Fruit fly (Drosophila melanogaster) whole organism, embryonic: ENCODE results near the gene Cipc.
A peak's percentile ranks its signal among the peaks of the same experiment; 100 is the strongest.

Experiments
- Atf-2 ChIP-seq: fragments of 200-800 bp; sonication (Bioruptor generic); optimal IDR thresholded peaks from 2 replicates; lab custom pipeline; 2016; ENCODE audit warnings: missing biosample characterization, missing genetic modification characterization
- Bteb2 ChIP-seq: fragments of 200-800 bp; sonication (Bioruptor generic); optimal IDR thresholded peaks from 2 replicates; lab custom pipeline; 2016; ENCODE audit warnings: missing biosample characterization, missing genetic modification characterization
- CG10209 ChIP-seq: fragments of 200-800 bp; sonication (Bioruptor generic); optimal IDR thresholded peaks from 3 replicates; lab custom pipeline; 2017; ENCODE audit warnings: missing biosample characterization, mild to moderate bottlenecking, missing genetic modification characterization, missing genetic modification reagents
- CG11456 ChIP-seq: fragments of 200-800 bp; sonication (Bioruptor generic); IDR thresholded peaks from 3 replicates; pipeline ENCODE4 v1.3.6; 2022; ENCODE audit warnings: missing biosample characterization, missing genetic modification characterization
- CG1233 ChIP-seq: fragments of 200-800 bp; sonication (Bioruptor generic); optimal IDR thresholded peaks from 4 replicates; lab custom pipeline; 2018; ENCODE audit warnings: missing biosample characterization, mild to moderate bottlenecking, missing genetic modification characterization
- CG14014 ChIP-seq: fragments of 200-800 bp; sonication (Bioruptor generic); IDR thresholded peaks from 2 replicates; pipeline ENCODE4 v1.3.6; 2022; ENCODE audit warnings: missing biosample characterization, missing genetic modification characterization
- CG14441 ChIP-seq: fragments of 200-800 bp; sonication (Bioruptor generic); IDR thresholded peaks from 2 replicates; pipeline ENCODE4 v1.3.6; 2022; ENCODE audit warnings: missing biosample characterization, missing genetic modification characterization
- CG17361 ChIP-seq: fragments of 200-800 bp; sonication (Bioruptor generic); IDR thresholded peaks from 3 replicates; pipeline ENCODE4 v1.3.6; 2022; ENCODE audit warnings: missing biosample characterization, missing genetic modification characterization
- CG32772 ChIP-seq: fragments of 200-800 bp; sonication (Bioruptor generic); IDR thresholded peaks from 2 replicates; pipeline ENCODE4 v1.3.6; 2022; ENCODE audit warnings: missing biosample characterization, missing genetic modification characterization
- CG3281 ChIP-seq: fragments of 200-800 bp; sonication (Bioruptor generic); optimal IDR thresholded peaks from 3 replicates; lab custom pipeline; 2017; ENCODE audit warnings: missing biosample characterization, mild to moderate bottlenecking, missing genetic modification characterization
- CG3847 ChIP-seq: fragments of 200-800 bp; sonication (Bioruptor generic); IDR thresholded peaks from 2 replicates; pipeline ENCODE4 v1.3.6; 2022; ENCODE audit warnings: missing biosample characterization, missing genetic modification characterization
- CG4360 ChIP-seq: fragments of 200-800 bp; sonication (Bioruptor generic); IDR thresholded peaks from 2 replicates; pipeline ENCODE4 v1.3.6; 2022; ENCODE audit warnings: missing biosample characterization, missing genetic modification characterization
- CG4730 ChIP-seq: fragments of 200-800 bp; sonication (Bioruptor generic); IDR thresholded peaks from 2 replicates; pipeline ENCODE4 v1.3.6; 2022; ENCODE audit warnings: missing biosample characterization, missing genetic modification characterization
- CG4820 ChIP-seq: fragments of 200-800 bp; sonication (Bioruptor generic); optimal IDR thresholded peaks from 3 replicates; lab custom pipeline; 2016; ENCODE audit warnings: missing biosample characterization, missing genetic modification characterization
- CG6765 ChIP-seq: fragments of 200-800 bp; sonication (Bioruptor generic); optimal IDR thresholded peaks from 3 replicates; lab custom pipeline; 2017; ENCODE audit warnings: missing biosample characterization, mild to moderate bottlenecking, missing genetic modification characterization
- CG8765 ChIP-seq: fragments of 200-800 bp; sonication (Bioruptor generic); IDR thresholded peaks from 2 replicates; pipeline ENCODE4 v1.3.6; 2022; ENCODE audit warnings: missing biosample characterization, missing genetic modification characterization
- CG9437 ChIP-seq: fragments of 200-800 bp; sonication (Bioruptor generic); optimal IDR thresholded peaks from 2 replicates; lab custom pipeline; 2018; ENCODE audit warnings: missing biosample characterization, mild to moderate bottlenecking, missing genetic modification characterization
- Dad ChIP-seq: fragments of 200-800 bp; sonication (Bioruptor generic); optimal IDR thresholded peaks from 3 replicates; lab custom pipeline; 2016; ENCODE audit warnings: missing biosample characterization, missing genetic modification characterization
- Fer2 ChIP-seq: fragments of 200-800 bp; sonication (Bioruptor generic); optimal IDR thresholded peaks from 2 replicates; lab custom pipeline; 2018; ENCODE audit warnings: missing biosample characterization, mild to moderate bottlenecking, missing genetic modification characterization, moderate library complexity
- Hr78 ChIP-seq, 2 experiments: fragments of 200-800 bp in 1 of 2; fragments of >200 bp in 1 of 2; sonication (Bioruptor generic) in 1 of 2; optimal IDR thresholded peaks; 2 replicates each; lab custom pipeline; 2017 to 2019; ENCODE audit warnings: missing biosample characterization in 2 of 2, missing genetic modification characterization in 2 of 2, mild to moderate bottlenecking in 1 of 2, moderate library complexity in 1 of 2
- Kr ChIP-seq: fragments of 200-800 bp; sonication (Bioruptor generic); optimal IDR thresholded peaks from 2 replicates; lab custom pipeline; 2017; ENCODE audit warnings: missing biosample characterization, mild to moderate bottlenecking, missing genetic modification characterization
- Nf-YB ChIP-seq: fragments of 200-800 bp; sonication (Bioruptor generic); optimal IDR thresholded peaks from 3 replicates; lab custom pipeline; 2019; ENCODE audit warnings: missing biosample characterization, mild to moderate bottlenecking, missing genetic modification characterization, moderate library complexity
- Nf-YC ChIP-seq: fragments of 200-800 bp; optimal IDR thresholded peaks from 3 replicates; lab custom pipeline; 2019; ENCODE audit warnings: missing biosample characterization, mild to moderate bottlenecking, missing genetic modification characterization, moderate library complexity
- NfI ChIP-seq: fragments of 200-800 bp; sonication (Bioruptor generic); optimal IDR thresholded peaks from 3 replicates; lab custom pipeline; 2018; ENCODE audit warnings: missing biosample characterization, mild to moderate bottlenecking, missing genetic modification characterization, moderate library complexity
- Optix ChIP-seq: fragments of 200-800 bp; sonication (Bioruptor generic); IDR thresholded peaks from 3 replicates; pipeline ENCODE4 v1.3.6; 2022; ENCODE audit warnings: missing biosample characterization, missing genetic modification characterization
- Ptx1 ChIP-seq: fragments of 200-800 bp; sonication (Bioruptor generic); IDR thresholded peaks from 2 replicates; pipeline ENCODE4 v1.3.6; 2022; ENCODE audit warnings: missing biosample characterization, missing genetic modification characterization
- ase ChIP-seq: fragments of 200-800 bp; sonication (Bioruptor generic); IDR thresholded peaks from 3 replicates; pipeline ENCODE4 v1.3.6; 2022; ENCODE audit warnings: missing biosample characterization, missing genetic modification characterization
- fd96Cb ChIP-seq: fragments of 200-800 bp; sonication (Bioruptor generic); optimal IDR thresholded peaks from 2 replicates; lab custom pipeline; 2018; ENCODE audit warnings: missing biosample characterization, mild to moderate bottlenecking, missing genetic modification characterization, moderate library complexity
- gcm2 ChIP-seq: fragments of 200-800 bp; sonication (Bioruptor generic); optimal IDR thresholded peaks from 2 replicates; lab custom pipeline; 2016; ENCODE audit warnings: missing biosample characterization, missing genetic modification characterization
- gsb ChIP-seq: fragments of 200-800 bp; sonication (Bioruptor generic); IDR thresholded peaks from 2 replicates; pipeline ENCODE4 v1.3.6; 2022; ENCODE audit warnings: missing biosample characterization, missing genetic modification characterization
- gsb-n ChIP-seq: fragments of 200-800 bp; sonication (Bioruptor generic); optimal IDR thresholded peaks from 3 replicates; lab custom pipeline; 2018; ENCODE audit warnings: missing biosample characterization, mild to moderate bottlenecking, missing genetic modification characterization
- gt ChIP-seq: fragments of 200-800 bp; sonication (Bioruptor generic); IDR thresholded peaks from 2 replicates; pipeline ENCODE4 v1.3.6; 2022; ENCODE audit warnings: missing biosample characterization, missing genetic modification characterization
- h ChIP-seq: fragments of >200 bp; optimal IDR thresholded peaks from 2 replicates; lab custom pipeline; 2017
- ham ChIP-seq: fragments of 200-800 bp; sonication (Bioruptor generic); IDR thresholded peaks from 2 replicates; pipeline ENCODE4 v1.3.6; 2022; ENCODE audit warnings: missing biosample characterization, missing genetic modification characterization
- jing ChIP-seq: fragments of 200-800 bp; sonication (Bioruptor generic); optimal IDR thresholded peaks from 2 replicates; lab custom pipeline; 2018; ENCODE audit warnings: missing biosample characterization, mild to moderate bottlenecking, missing genetic modification characterization
- lmd ChIP-seq: fragments of 200-800 bp; sonication (Bioruptor generic); IDR thresholded peaks from 2 replicates; pipeline ENCODE4 v1.3.6; 2022; ENCODE audit warnings: missing biosample characterization, missing genetic modification characterization
- mam ChIP-seq: fragments of 200-800 bp; sonication (Bioruptor generic); optimal IDR thresholded peaks from 3 replicates; lab custom pipeline; 2016; ENCODE audit warnings: missing biosample characterization, missing genetic modification characterization
- nmo ChIP-seq: fragments of 200-800 bp; sonication (Bioruptor generic); optimal IDR thresholded peaks from 2 replicates; lab custom pipeline; 2018; ENCODE audit warnings: missing biosample characterization, mild to moderate bottlenecking, missing genetic modification characterization, moderate library complexity
- onecut ChIP-seq: fragments of 200-800 bp; sonication (Bioruptor generic); IDR thresholded peaks from 2 replicates; pipeline ENCODE4 v1.3.6; 2022; ENCODE audit warnings: missing biosample characterization, missing genetic modification characterization
- otp ChIP-seq: fragments of 200-800 bp; sonication (Bioruptor generic); IDR thresholded peaks from 3 replicates; pipeline ENCODE4, ENCODE4 v1.3.6; 2022; ENCODE audit warnings: missing biosample characterization, missing genetic modification characterization
- pho ChIP-seq: fragments of 200-800 bp; sonication (Bioruptor generic); optimal IDR thresholded peaks from 2 replicates; lab custom pipeline; 2016; ENCODE audit warnings: missing biosample characterization, missing genetic modification characterization
- psq ChIP-seq: fragments of 200-800 bp; sonication (Bioruptor generic); optimal IDR thresholded peaks from 2 replicates; lab custom pipeline; 2017; ENCODE audit warnings: missing biosample characterization, missing genetic modification characterization
- pum ChIP-seq: fragments of 200-800 bp; sonication (Bioruptor generic); optimal IDR thresholded peaks from 2 replicates; lab custom pipeline; 2016; ENCODE audit warnings: missing biosample characterization, missing genetic modification characterization
- ro ChIP-seq: fragments of 200-800 bp; sonication (Bioruptor generic); IDR thresholded peaks from 2 replicates; pipeline ENCODE4 v1.3.6; 2022; ENCODE audit warnings: missing biosample characterization, missing genetic modification characterization
- slbo ChIP-seq: fragments of 200-800 bp; sonication (Bioruptor generic); IDR thresholded peaks from 2 replicates; pipeline ENCODE4 v1.3.6; 2022; ENCODE audit warnings: missing biosample characterization, missing genetic modification characterization
- slp2 ChIP-seq: fragments of 200-800 bp; sonication (Bioruptor generic); optimal IDR thresholded peaks from 2 replicates; lab custom pipeline; 2016; ENCODE audit warnings: missing biosample characterization, missing genetic modification characterization
- sob ChIP-seq: fragments of 200-800 bp; sonication (Bioruptor generic); IDR thresholded peaks from 2 replicates; pipeline ENCODE4 v1.3.6; 2022; ENCODE audit warnings: missing biosample characterization, missing genetic modification characterization
- tio ChIP-seq: fragments of 200-800 bp; sonication (Bioruptor generic); optimal IDR thresholded peaks from 2 replicates; lab custom pipeline; 2017; ENCODE audit warnings: missing biosample characterization, missing genetic modification characterization, inconsistent platforms
- tna ChIP-seq: fragments of 200-800 bp; sonication (Bioruptor generic); IDR thresholded peaks from 2 replicates; pipeline ENCODE4 v1.3.6; 2022; ENCODE audit warnings: missing biosample characterization, missing genetic modification characterization; ENCODE audit not compliant: partially characterized antibody
- twi ChIP-seq: fragments of 200-800 bp; optimal IDR thresholded peaks from 2 replicates; lab custom pipeline; 2019; ENCODE audit warnings: missing biosample characterization, mild to moderate bottlenecking, missing genetic modification characterization, moderate library complexity
- unc-4 ChIP-seq: fragments of 200-800 bp; sonication (Bioruptor generic); IDR thresholded peaks from 2 replicates; pipeline ENCODE4 v1.3.6; 2022; ENCODE audit warnings: missing biosample characterization, missing genetic modification characterization; ENCODE audit not compliant: partially characterized antibody
- vnd ChIP-seq: fragments of 200-800 bp; sonication (Bioruptor generic); IDR thresholded peaks from 3 replicates; pipeline ENCODE4 v1.3.6; 2022; ENCODE audit warnings: missing biosample characterization, missing genetic modification characterization; ENCODE audit not compliant: partially characterized antibody
- vvl ChIP-seq: fragments of 200-800 bp; sonication (Bioruptor generic); IDR thresholded peaks from 2 replicates; pipeline ENCODE4 v1.3.6; 2022; ENCODE audit warnings: missing biosample characterization, missing genetic modification characterization

The Cipc gene

dm6 chr3R:26137189-26137588 lies 30.5 kb downstream of the Cipc start (continued):
- TF ChIP-seq gsb-n (tag; lab: Kevin White, UChicago) (no peak), unc-4 (no peak), slp2 (GFP tag; lab: Kevin White, UChicago) (no peak), Nf-YB (no peak), CG4360 (GFP tag; lab: Robert Waterston, UW) (no peak), CG8765 (no peak), gt (GFP tag; lab: Robert Waterston, UW) (no peak), slbo (no peak), pum (GFP tag; lab: Kevin White, UChicago) (no peak), CG14014 (GFP tag; lab: Robert Waterston, UW) (no peak), vvl (no peak), Optix (no peak), onecut (no peak), nmo (GFP tag; lab: Kevin White, UChicago) (peak; percentile 54), CG4820 (GFP tag; lab: Kevin White, UChicago) (no peak), CG32772 (GFP tag; lab: Robert Waterston, UW) (no peak), Fer2 (tag; lab: Kevin White, UChicago) (no peak), CG6765 (GFP tag; lab: Kevin White, UChicago) (no peak), tio (GFP tag; lab: Kevin White, UChicago) (no peak), CG9437 (GFP tag; lab: Kevin White, UChicago) (peak; percentile 100), fd96Cb (no peak), ham (no peak), tna (GFP tag; lab: Robert Waterston, UW) (no peak), CG10209 (GFP tag; lab: Kevin White, UChicago) (no peak), sob (GFP tag; lab: Robert Waterston, UW) (peak; percentile 29; the same call in 1 of the 2 replicates), CG11456 (GFP tag; lab: Robert Waterston, UW) (peak; percentile 65; the same call in 1 of the 3 replicates), CG1233 (no peak), lmd (GFP tag; lab: Robert Waterston, UW) (peak; percentile 35; the same call in 1 of the 2 replicates), jing (GFP tag; lab: Kevin White, UChicago) (no peak), ase (GFP tag; lab: Robert Waterston, UW) (no peak), CG17361 (GFP tag; lab: Robert Waterston, UW) (no peak), Atf-2 (no peak), Ptx1 (GFP tag; lab: Robert Waterston, UW) (no peak), NfI (GFP tag; lab: Kevin White, UChicago) (peak; percentile 21), Kr (GFP tag; lab: Kevin White, UChicago) (no peak), Dad (GFP tag; lab: Kevin White, UChicago) (no peak), vnd (GFP tag; lab: Robert Waterston, UW) (0 out of 3 replicates have a peak, but pooled peaks have one; percentile 13), CG3281 (GFP tag; lab: Kevin White, UChicago) (no peak), gsb (GFP tag; lab: Robert Waterston, UW) (no peak), otp (GFP tag; lab: Robert Waterston, UW) (no peak), CG14441 (GFP tag; lab: Robert Waterston, UW) (no peak), mam (GFP tag; lab: Kevin White, UChicago) (no peak), CG3847 (GFP tag; lab: Robert Waterston, UW) (0 out of 2 replicates have a peak, but pooled peaks have one; percentile 24), CG4730 (GFP tag; lab: Robert Waterston, UW) (no peak), Bteb2 (no peak), psq (GFP tag; lab: Kevin White, UChicago) (no peak), ro (GFP tag; lab: Robert Waterston, UW) (no peak), Hr78 (GFP tag; optimal IDR thresholded peaks at IDR 0.05; lab: Kevin White, UChicago) (no peak), gcm2 (GFP tag; lab: Kevin White, UChicago) (no peak), twi (tag; lab: Kevin White, UChicago) (no peak), pho (no peak), Nf-YC (no peak), h (no peak)
